Worm (Caenorhabditis elegans) whole organism, L3 larva: ENCODE data around the gene jhdm-1.

Source experiments
- R02D3.7 ChIP-seq: fragments of 150-350 bp; optimal IDR thresholded peaks from 2 replicates; lab custom pipeline; 2014; ENCODE audit warnings: missing biosample characterization, missing genetic modification characterization
- ZK546.5 ChIP-seq: sonication (generic microtip); optimal IDR thresholded peaks from 2 replicates; lab custom pipeline; 2017; ENCODE audit warnings: missing biosample characterization, missing genetic modification characterization
- aly-2 ChIP-seq: fragments of 150-350 bp; optimal IDR thresholded peaks from 2 replicates; lab custom pipeline; 2014; ENCODE audit warnings: missing biosample characterization, missing genetic modification characterization
- ama-1 ChIP-seq: fragments of 150-350 bp; optimal IDR thresholded peaks from 2 replicates; lab custom pipeline; 2018
- ceh-16 ChIP-seq: sonication (generic microtip); optimal IDR thresholded peaks from 2 replicates; lab custom pipeline; 2017; ENCODE audit warnings: missing biosample characterization, missing genetic modification characterization
- ceh-28 ChIP-seq: fragments of 150-350 bp; optimal IDR thresholded peaks from 2 replicates; lab custom pipeline; 2014; ENCODE audit warnings: missing biosample characterization, missing genetic modification reagents, missing genetic modification characterization
- ceh-82 ChIP-seq: fragments of 150-350 bp; optimal IDR thresholded peaks from 2 replicates; lab custom pipeline; 2014; ENCODE audit warnings: missing biosample characterization, missing genetic modification characterization
- daf-12 ChIP-seq: fragments of 150-350 bp; optimal IDR thresholded peaks from 2 replicates; lab custom pipeline; 2014; ENCODE audit warnings: missing biosample characterization, missing genetic modification reagents, missing genetic modification characterization
- egl-5 ChIP-seq: fragments of 150-350 bp; optimal IDR thresholded peaks from 2 replicates; lab custom pipeline; 2017; ENCODE audit warnings: missing biosample characterization, missing genetic modification reagents, missing genetic modification characterization, inconsistent platforms
- elt-1 ChIP-seq: fragments of 150-350 bp; optimal IDR thresholded peaks from 2 replicates; lab custom pipeline; 2014; ENCODE audit warnings: missing biosample characterization, missing genetic modification characterization
- elt-2 ChIP-seq: sonication (generic microtip); optimal IDR thresholded peaks from 2 replicates; lab custom pipeline; 2016; ENCODE audit warnings: missing genetic modification reagents, mild to moderate bottlenecking, missing genetic modification characterization, missing compliant biosample characterization
- elt-3 ChIP-seq, 3 experiments: fragments of 150-350 bp in 1 of 3; sonication (generic microtip) in 2 of 3; optimal IDR thresholded peaks; 2 replicates in 2 of 3; 4 replicates in 1 of 3; lab custom pipeline; 2014 to 2017; ENCODE audit warnings: missing biosample characterization in 3 of 3, missing genetic modification characterization in 3 of 3
- eor-1 ChIP-seq, 2 experiments: fragments of 150-350 bp; optimal IDR thresholded peaks; 2 replicates each; lab custom pipeline; 2014 to 2018; ENCODE audit warnings: missing biosample characterization in 2 of 2, missing genetic modification characterization in 2 of 2
- fkh-10 ChIP-seq: sonication (generic microtip); optimal IDR thresholded peaks from 2 replicates; lab custom pipeline; 2017; ENCODE audit warnings: missing biosample characterization, missing genetic modification reagents, missing genetic modification characterization
- fkh-2 ChIP-seq: fragments of 150-350 bp; optimal IDR thresholded peaks from 2 replicates; lab custom pipeline; 2014; ENCODE audit warnings: missing biosample characterization, missing genetic modification reagents, missing genetic modification characterization
- fos-1 ChIP-seq: fragments of 150-350 bp; optimal IDR thresholded peaks from 2 replicates; lab custom pipeline; 2014; ENCODE audit warnings: missing biosample characterization, missing genetic modification characterization
- hmg-11 ChIP-seq: sonication (generic microtip); optimal IDR thresholded peaks from 2 replicates; lab custom pipeline; 2016; ENCODE audit warnings: missing genetic modification characterization, missing compliant biosample characterization
- jun-1 ChIP-seq: fragments of 150-350 bp; optimal IDR thresholded peaks from 2 replicates; lab custom pipeline; 2014; ENCODE audit warnings: missing biosample characterization, missing genetic modification reagents, missing genetic modification characterization
- lin-15B ChIP-seq: fragments of 150-350 bp; optimal IDR thresholded peaks from 2 replicates; lab custom pipeline; 2014; ENCODE audit warnings: missing biosample characterization, missing genetic modification characterization
- lin-39 ChIP-seq: fragments of 150-350 bp; optimal IDR thresholded peaks from 2 replicates; lab custom pipeline; 2018; ENCODE audit warnings: missing biosample characterization, missing genetic modification reagents, missing genetic modification characterization
- lsy-12 ChIP-seq: sonication (generic microtip); optimal IDR thresholded peaks from 2 replicates; lab custom pipeline; 2016; ENCODE audit warnings: mild to moderate bottlenecking, missing genetic modification characterization, missing compliant biosample characterization
- mdl-1 ChIP-seq: fragments of 150-350 bp; optimal IDR thresholded peaks from 2 replicates; lab custom pipeline; 2014; ENCODE audit warnings: missing biosample characterization, missing genetic modification characterization
- mml-1 ChIP-seq: fragments of 150-350 bp; sonication (generic microtip); optimal IDR thresholded peaks from 3 replicates; lab custom pipeline; 2014; ENCODE audit warnings: missing biosample characterization, missing genetic modification characterization
- nfya-1 ChIP-seq: sonication (generic microtip); optimal IDR thresholded peaks from 2 replicates; lab custom pipeline; 2017; ENCODE audit warnings: missing genetic modification characterization, mild to moderate bottlenecking, missing compliant biosample characterization, antibody characterized with exemption, moderate library complexity; ENCODE audit not compliant: insufficient read depth
- nhr-11 ChIP-seq: fragments of 150-350 bp; optimal IDR thresholded peaks from 2 replicates; lab custom pipeline; 2014; ENCODE audit warnings: missing biosample characterization, missing genetic modification characterization
- nhr-12 ChIP-seq: fragments of 150-350 bp; optimal IDR thresholded peaks from 2 replicates; lab custom pipeline; 2014; ENCODE audit warnings: missing biosample characterization, missing genetic modification characterization
- nhr-23 ChIP-seq: fragments of 150-350 bp; optimal IDR thresholded peaks from 2 replicates; lab custom pipeline; 2014; ENCODE audit warnings: missing biosample characterization, missing genetic modification reagents, missing genetic modification characterization
- nhr-237 ChIP-seq: fragments of 150-350 bp; optimal IDR thresholded peaks from 2 replicates; lab custom pipeline; 2014; ENCODE audit warnings: missing biosample characterization, missing genetic modification characterization
- nhr-25 ChIP-seq: sonication (generic microtip); optimal IDR thresholded peaks from 2 replicates; lab custom pipeline; 2017; ENCODE audit warnings: missing biosample characterization, missing genetic modification characterization
- nhr-28 ChIP-seq: fragments of 150-350 bp; optimal IDR thresholded peaks from 2 replicates; lab custom pipeline; 2014; ENCODE audit warnings: missing biosample characterization, missing genetic modification characterization
- nhr-43 ChIP-seq: sonication (generic microtip); optimal IDR thresholded peaks from 2 replicates; lab custom pipeline; 2016; ENCODE audit warnings: mild to moderate bottlenecking, missing genetic modification characterization, missing compliant biosample characterization; ENCODE audit not compliant: poor library complexity, severe bottlenecking
- nhr-67 ChIP-seq: fragments of 150-350 bp; optimal IDR thresholded peaks from 2 replicates; lab custom pipeline; 2014; ENCODE audit warnings: missing biosample characterization, missing genetic modification characterization
- nhr-76 ChIP-seq: fragments of 150-350 bp; sonication (generic microtip); optimal IDR thresholded peaks from 5 replicates; lab custom pipeline; 2014; ENCODE audit warnings: missing biosample characterization, missing genetic modification characterization
- nhr-77 ChIP-seq: fragments of 150-350 bp; optimal IDR thresholded peaks from 2 replicates; lab custom pipeline; 2014; ENCODE audit warnings: missing biosample characterization, missing genetic modification characterization
- pha-4 ChIP-seq: fragments of 150-350 bp; optimal IDR thresholded peaks from 2 replicates; lab custom pipeline; 2014; ENCODE audit warnings: missing biosample characterization, missing genetic modification reagents, missing genetic modification characterization
- pqm-1 ChIP-seq: fragments of 150-350 bp; optimal IDR thresholded peaks from 2 replicates; lab custom pipeline; 2017; ENCODE audit warnings: missing biosample characterization, missing genetic modification characterization, inconsistent platforms
- sea-2 ChIP-seq: fragments of 150-350 bp; sonication (generic microtip); optimal IDR thresholded peaks from 4 replicates; lab custom pipeline; 2014; ENCODE audit warnings: missing biosample characterization, missing genetic modification reagents, missing genetic modification characterization
- snpc-4 ChIP-seq: fragments of 150-350 bp; optimal IDR thresholded peaks from 2 replicates; lab custom pipeline; 2014; ENCODE audit warnings: missing biosample characterization, missing genetic modification characterization
- tbx-2 ChIP-seq: sonication (generic microtip); optimal IDR thresholded peaks from 2 replicates; lab custom pipeline; 2016; ENCODE audit warnings: mild to moderate bottlenecking, missing genetic modification characterization, missing compliant biosample characterization
- unc-39 ChIP-seq: sonication (generic microtip); optimal IDR thresholded peaks from 4 replicates; lab custom pipeline; 2017; ENCODE audit warnings: missing biosample characterization, missing genetic modification characterization
- unc-62 ChIP-seq: fragments of 150-350 bp; sonication (generic microtip); optimal IDR thresholded peaks from 4 replicates; lab custom pipeline; 2014; ENCODE audit warnings: missing biosample characterization, missing genetic modification reagents, missing genetic modification characterization
- zag-1 ChIP-seq: fragments of 150-350 bp; optimal IDR thresholded peaks from 2 replicates; lab custom pipeline; 2014; ENCODE audit warnings: missing biosample characterization, missing genetic modification characterization
- ztf-11 ChIP-seq: fragments of 150-350 bp; optimal IDR thresholded peaks from 2 replicates; lab custom pipeline; 2014; ENCODE audit warnings: missing biosample characterization, missing genetic modification characterization
- ztf-4 ChIP-seq: fragments of 150-350 bp; optimal IDR thresholded peaks from 2 replicates; lab custom pipeline; 2014; ENCODE audit warnings: missing biosample characterization, missing genetic modification characterization

jhdm-1 gene

DNA sequence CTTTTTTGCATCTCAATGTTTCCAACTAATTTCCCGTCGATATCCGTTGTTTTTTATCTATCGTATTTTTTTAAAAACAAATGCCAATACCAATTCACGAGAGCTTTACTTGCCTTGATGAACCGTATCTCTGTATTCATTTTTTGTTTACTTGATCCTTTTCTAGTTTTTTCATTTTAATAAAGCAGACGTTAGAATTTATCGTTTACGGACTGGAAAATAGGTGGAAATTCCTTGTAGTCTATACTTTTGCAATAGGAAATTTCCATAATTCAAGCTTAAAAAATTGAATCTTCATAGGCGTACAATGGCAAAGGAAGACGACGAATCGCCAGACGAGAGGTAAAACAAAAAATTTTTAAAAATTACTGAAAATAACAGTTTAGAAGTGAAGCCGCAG lies 5.5 kb downstream of the jhdm-1 start, which contains the start of gene algn-1:
algn-1 (plus strand) TSS at position 301 of the 400 bp plus-strand sequence.
- TF ChIP-seq elt-2 (tag; lab: Kevin White, UChicago) = no peak
- TF ChIP-seq pqm-1 (tag; lab: Kevin White, UChicago) = no peak
- TF ChIP-seq nfya-1 (tag; lab: Kevin White, UChicago) = no peak
- TF ChIP-seq lin-15B = no peak
- no peak for TF ChIP-seq snpc-4 (tag; lab: Kevin White, UChicago)
- no peak for TF ChIP-seq hmg-11 (tag; lab: Kevin White, UChicago)
- TF ChIP-seq ceh-28 (tag; lab: Kevin White, UChicago) = no peak
- TF ChIP-seq tbx-2 = no peak
- no peak for TF ChIP-seq jun-1
- no peak for TF ChIP-seq ZK546.5
- no peak for TF ChIP-seq nhr-12 (tag; lab: Kevin White, UChicago)
- no peak for TF ChIP-seq R02D3.7 (tag; lab: Kevin White, UChicago)
- TF ChIP-seq eor-1 (tag; optimal IDR thresholded peaks at IDR 0.05; lab: Kevin White, UChicago) = no peak
- no peak for TF ChIP-seq elt-3 (tag; optimal IDR thresholded peaks at IDR 0.05; lab: Kevin White, UChicago)
- TF ChIP-seq sea-2 (GFP tag; lab: Kevin White, UChicago) = no peak
- no peak for TF ChIP-seq nhr-76 (tag; lab: Kevin White, UChicago)
- no peak for TF ChIP-seq ztf-4
- no peak for TF ChIP-seq nhr-28

DNA sequence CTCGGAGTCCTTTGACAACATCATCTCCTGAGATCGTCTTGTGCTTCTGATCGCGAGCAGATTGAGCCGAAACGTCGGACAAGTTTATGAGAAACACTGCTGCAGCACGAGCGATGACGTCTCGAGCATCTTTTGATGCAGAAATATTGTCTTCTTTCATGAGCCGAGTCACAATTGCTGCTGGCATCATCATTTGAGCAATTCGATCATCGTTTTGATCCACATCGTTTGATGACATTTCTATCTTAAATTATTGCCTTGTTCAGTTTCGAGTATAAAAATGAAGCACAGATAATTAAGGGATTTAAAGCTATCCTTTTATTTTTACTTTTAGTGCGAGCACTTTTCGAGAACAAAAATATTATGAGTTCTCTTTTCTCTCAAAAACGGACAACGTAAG lies 8.3 kb downstream of the jhdm-1 start, which contains the start of gene T26A5.8:
T26A5.8 (minus strand) TSS at position 247 of the 400 bp plus-strand sequence.
- peak; percentile 40 for TF ChIP-seq nhr-43 (tag; lab: Kevin White, UChicago)
- no peak for TF ChIP-seq ceh-16 (tag; lab: Kevin White, UChicago)
- TF ChIP-seq pha-4 (tag; lab: Kevin White, UChicago) = no peak
- TF ChIP-seq ama-1 (lab: Kevin White, UChicago) = peak; percentile 96
- peak; percentile 20 for TF ChIP-seq elt-2 (tag; lab: Kevin White, UChicago)
- peak; percentile 10 for TF ChIP-seq nfya-1 (tag; lab: Kevin White, UChicago)
- TF ChIP-seq lsy-12 = peak; percentile 30

DNA sequence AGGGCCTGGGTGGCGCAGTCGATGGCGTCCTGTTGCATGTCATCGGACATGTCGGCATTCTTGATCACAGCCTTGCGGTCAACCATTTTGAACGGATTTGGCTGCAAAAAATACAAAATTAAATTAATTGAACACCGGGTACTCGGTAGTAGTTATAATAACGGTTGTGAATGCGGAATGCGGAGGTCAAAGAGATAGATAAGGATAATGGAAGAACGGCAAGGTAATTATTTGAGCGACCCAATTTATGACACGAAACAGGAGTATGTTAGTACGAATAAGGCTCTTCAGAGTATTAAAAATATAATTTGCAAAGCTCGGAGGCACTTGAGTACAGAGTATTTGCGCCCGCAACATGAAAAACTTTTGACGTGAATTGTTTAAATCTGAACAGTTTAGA lies 9.4 kb downstream of the jhdm-1 start, which contains the start of gene dlc-1:
dlc-1 (minus strand) TSS at position 101 of the 400 bp plus-strand sequence.
- TF ChIP-seq nfya-1 (tag; lab: Kevin White, UChicago) (no peak), aly-2 (no peak)

DNA sequence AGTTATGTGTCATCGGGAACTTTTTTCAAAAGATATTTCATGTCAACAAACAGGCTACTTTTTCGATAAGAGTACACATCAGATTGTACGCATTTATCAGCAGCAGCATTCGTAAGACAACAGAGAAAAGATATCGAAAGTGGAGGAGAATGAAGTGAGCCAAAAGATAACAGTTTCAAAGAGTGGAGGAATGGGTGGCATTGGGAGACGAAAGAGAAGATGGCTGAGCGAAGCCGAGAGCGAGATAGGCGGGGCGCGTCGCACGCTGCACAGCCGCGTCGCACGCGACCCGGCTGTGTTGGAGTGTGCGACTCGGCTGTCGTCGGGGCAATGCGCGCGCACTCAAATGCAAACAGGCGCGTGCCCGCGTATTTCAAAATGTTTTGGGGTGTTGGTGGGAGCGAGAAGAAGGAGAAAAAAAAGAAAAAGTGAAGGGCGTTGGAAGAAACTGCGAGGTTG lies 9.9 kb downstream of the jhdm-1 start:
- TF ChIP-seq unc-62 (GFP tag; lab: Kevin White, UChicago) (no peak), lin-15B (peak; percentile 84), egl-5 (tag; lab: Kevin White, UChicago) (no peak), nhr-43 (tag; lab: Kevin White, UChicago) (peak; percentile 74), hmg-11 (tag; lab: Kevin White, UChicago) (no peak), tbx-2 (peak; percentile 62), daf-12 (tag; lab: Kevin White, UChicago) (no peak), ceh-16 (tag; lab: Kevin White, UChicago) (no peak), lin-39 (tag; lab: Kevin White, UChicago) (peak; percentile 97), R02D3.7 (tag; lab: Kevin White, UChicago) (peak; percentile 50), fos-1 (tag; lab: Kevin White, UChicago) (peak; percentile 33), lsy-12 (peak; percentile 93), nhr-76 (tag; lab: Kevin White, UChicago) (no peak), mdl-1 (peak; percentile 60), mml-1 (no peak), snpc-4 (tag; lab: Kevin White, UChicago) (peak; percentile 49), nhr-67 (tag; lab: Kevin White, UChicago) (no peak), nhr-23 (tag; lab: Kevin White, UChicago) (peak; percentile 75), fkh-2 (tag; lab: Kevin White, UChicago) (no peak), nhr-237 (tag; lab: Kevin White, UChicago) (no peak), ceh-28 (tag; lab: Kevin White, UChicago) (peak; percentile 72), nhr-28 (no peak), fkh-10 (GFP tag; lab: Kevin White, UChicago) (no peak), aly-2 (no peak), pqm-1 (tag; lab: Kevin White, UChicago) (peak; percentile 94), zag-1 (tag; lab: Kevin White, UChicago) (no peak), nhr-11 (tag; lab: Kevin White, UChicago) (peak; percentile 44), nfya-1 (tag; lab: Kevin White, UChicago) (peak; percentile 97), ceh-82 (tag; lab: Kevin White, UChicago) (no peak), nhr-77 (peak; percentile 71), sea-2 (GFP tag; lab: Kevin White, UChicago) (no peak), eor-1 (tag; optimal IDR thresholded peaks at IDR 0.05; lab: Kevin White, UChicago) (no peak), jun-1 (peak; percentile 92), ztf-11 (tag; lab: Kevin White, UChicago) (no peak), ama-1 (lab: Kevin White, UChicago) (peak; percentile 50), elt-3 (tag; optimal IDR thresholded peaks at IDR 0.05; lab: Kevin White, UChicago) (peak in 2 of 3 experiments; percentile 8 to 36), nhr-25 (tag; lab: Kevin White, UChicago) (peak; percentile 92), unc-39 (tag; lab: Kevin White, UChicago) (no peak), nhr-12 (tag; lab: Kevin White, UChicago) (no peak), elt-1 (peak; percentile 25)
